Worm (Caenorhabditis elegans): ENCODE measurements around the gene abu-14.
A peak's percentile ranks its signal among the peaks of the same experiment; 100 is the strongest.

abu-14 gene

DNA sequence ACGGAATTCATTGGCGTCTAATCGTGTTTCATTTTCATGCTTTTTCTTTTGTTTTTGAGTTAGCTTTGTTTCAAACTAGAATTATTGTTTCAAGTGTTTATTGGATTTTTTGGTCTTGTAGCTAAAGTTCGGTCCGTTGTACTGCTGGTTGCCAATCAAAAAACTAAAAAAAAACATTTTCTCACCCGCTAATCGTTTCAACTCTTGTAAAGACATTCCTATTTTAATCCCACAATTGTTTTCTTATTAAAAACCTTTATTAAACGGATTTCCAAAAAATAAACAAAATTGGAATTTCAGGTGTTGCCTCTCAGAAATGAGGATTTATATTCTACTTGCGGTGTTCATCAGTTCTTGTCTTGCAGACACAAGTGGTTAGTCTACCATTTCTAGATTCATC, 5.9 kb upstream of the abu-14 start, which contains the start of gene T26C5.2:
TSS of gene T26C5.2 (plus strand) at position 301 of the 400 bp plus-strand sequence.
- TF ChIP-seq W03F9.2 (tag; optimal IDR thresholded peaks at IDR 0.05) = no peak
- no peak for TF ChIP-seq him-1 (tag; optimal IDR thresholded peaks at IDR 0.05)
- no peak for TF ChIP-seq dao-5 (tag; optimal IDR thresholded peaks at IDR 0.05)

ce11 chrII:9232493-9232892, 5.5 kb upstream of the abu-14 start:
- no peak for TF ChIP-seq dao-5 (tag; optimal IDR thresholded peaks at IDR 0.05)

- TF ChIP-seq him-1 (tag; optimal IDR thresholded peaks at IDR 0.05) (no peak), dao-5 (tag; optimal IDR thresholded peaks at IDR 0.05) (no peak), W03F9.2 (tag; optimal IDR thresholded peaks at IDR 0.05) (no peak)
Observed at ce11 chrII:9231240-9231639, 4.2 kb upstream of the abu-14 start, which contains the start of gene gst-13. Gene gst-13 (plus strand): TSS chrII:9231457.

DNA sequence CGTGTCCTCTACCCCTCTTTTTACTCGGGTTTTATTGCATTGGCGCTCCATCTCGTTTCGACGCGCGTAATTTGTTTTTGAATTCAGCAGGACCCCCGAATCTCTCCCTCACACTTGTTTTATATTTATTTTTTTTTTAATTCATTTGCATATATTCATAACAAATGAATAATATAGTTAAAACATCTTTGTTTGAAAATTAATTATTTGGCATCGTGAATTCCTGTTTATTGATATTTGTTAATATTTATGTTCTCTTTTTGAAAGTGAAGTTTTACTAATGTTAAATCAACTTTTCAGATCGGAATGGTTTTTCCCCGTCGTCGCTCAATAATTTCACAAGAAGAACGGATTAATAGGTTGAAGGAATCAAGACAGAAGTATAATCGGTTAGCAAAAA, 4.0 kb downstream of the abu-14 start, which contains the start of gene ZK1067.3:
TSS of gene ZK1067.3 (plus strand) at position 301 of the 400 bp plus-strand sequence.
- no peak for TF ChIP-seq W03F9.2 (tag; optimal IDR thresholded peaks at IDR 0.05)
- no peak for TF ChIP-seq dao-5 (tag; optimal IDR thresholded peaks at IDR 0.05)
- no peak for TF ChIP-seq him-1 (tag; optimal IDR thresholded peaks at IDR 0.05)

DNA sequence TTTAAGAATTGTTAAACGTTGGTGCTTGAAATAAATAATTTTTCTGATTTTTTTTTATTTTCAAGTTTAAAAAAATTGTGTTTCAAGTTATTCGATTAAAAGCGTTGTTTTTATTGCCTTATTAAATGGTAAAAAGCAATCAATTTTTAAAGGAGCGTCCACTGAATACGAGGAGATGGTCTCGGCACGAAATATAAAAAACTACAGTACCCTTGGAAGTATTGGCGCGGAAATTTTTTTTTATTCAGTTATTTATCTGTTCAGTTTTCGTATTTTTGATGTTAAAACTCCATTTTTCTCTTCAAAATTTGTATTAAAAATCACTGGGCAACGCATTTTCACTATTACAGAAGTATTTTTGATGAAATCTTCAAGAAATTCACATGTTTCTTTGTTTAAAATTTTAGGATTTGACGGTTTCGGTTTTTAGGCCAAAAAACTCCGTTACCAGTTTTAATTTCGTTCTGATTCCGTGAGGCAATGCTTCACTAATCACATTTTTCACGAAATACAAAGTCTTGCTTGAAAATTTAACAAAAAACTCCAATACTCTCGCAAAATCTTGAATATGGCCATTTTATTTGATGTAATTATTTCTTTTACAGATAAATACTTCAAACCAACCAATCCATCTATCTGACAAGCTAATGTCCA, 13.8 kb downstream of the abu-14 start, which contains the start of gene znfx-1:
TSS of gene znfx-1 (plus strand) at position 604 of the 654 bp plus-strand sequence.
- TF ChIP-seq W03F9.2 (tag; optimal IDR thresholded peaks at IDR 0.05) (peak; percentile 46), dao-5 (tag; optimal IDR thresholded peaks at IDR 0.05) (no peak)

DNA sequence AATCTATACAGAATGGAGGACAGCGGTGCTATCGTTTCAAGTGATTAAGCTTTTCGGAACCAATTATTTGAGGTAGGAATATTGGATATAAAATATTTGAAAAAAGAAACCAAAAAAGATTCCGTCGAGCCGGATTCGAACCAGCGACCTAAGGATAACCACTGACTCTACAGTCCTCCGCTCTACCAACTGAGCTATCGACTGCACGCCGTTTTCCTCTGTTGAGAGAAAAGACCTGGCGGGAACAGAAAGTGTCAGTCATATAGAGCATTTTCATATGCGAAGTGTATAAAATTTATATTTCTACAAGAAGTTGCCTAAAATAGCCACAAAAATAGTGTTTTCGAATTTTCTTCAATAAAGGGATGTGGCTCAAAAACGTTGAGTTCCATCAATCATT, 15.3 kb downstream of the abu-14 start:
- TF ChIP-seq W03F9.2 (tag; optimal IDR thresholded peaks at IDR 0.05) = no peak

- TF ChIP-seq dao-5 (tag; optimal IDR thresholded peaks at IDR 0.05) (no peak), him-1 (tag; optimal IDR thresholded peaks at IDR 0.05) (no peak), W03F9.2 (tag; optimal IDR thresholded peaks at IDR 0.05) (no peak)
Observed at ce11 chrII:9210076-9210475, 16.9 kb downstream of the abu-14 start, which contains the start of gene ZK1067.4. Gene ZK1067.4 (plus strand): TSS chrII:9210376.

DNA sequence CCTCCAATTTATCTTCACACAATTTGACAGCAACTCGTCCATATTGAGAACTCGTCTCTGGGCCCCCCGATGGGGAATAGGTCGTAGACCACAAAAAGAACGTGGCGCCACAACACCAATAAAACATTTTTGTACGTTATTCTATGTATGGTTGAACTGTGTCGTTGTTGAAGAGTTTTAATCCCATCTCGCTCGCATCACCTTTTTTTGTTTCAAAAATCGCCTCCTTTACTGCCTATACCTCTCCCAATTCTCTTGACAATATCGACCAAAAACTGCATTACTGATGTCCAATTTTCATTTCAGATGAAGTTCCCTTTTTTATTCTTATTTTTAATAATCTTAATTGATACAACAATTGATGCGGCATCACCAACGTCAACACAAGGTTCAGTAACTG, 29.8 kb downstream of the abu-14 start, which contains the start of gene let-23:
TSS of gene let-23 (plus strand) at position 301 of the 400 bp plus-strand sequence.
- TF ChIP-seq dao-5 (tag; optimal IDR thresholded peaks at IDR 0.05) (no peak), him-1 (tag; optimal IDR thresholded peaks at IDR 0.05) (no peak), W03F9.2 (tag; optimal IDR thresholded peaks at IDR 0.05) (no peak)

DNA sequence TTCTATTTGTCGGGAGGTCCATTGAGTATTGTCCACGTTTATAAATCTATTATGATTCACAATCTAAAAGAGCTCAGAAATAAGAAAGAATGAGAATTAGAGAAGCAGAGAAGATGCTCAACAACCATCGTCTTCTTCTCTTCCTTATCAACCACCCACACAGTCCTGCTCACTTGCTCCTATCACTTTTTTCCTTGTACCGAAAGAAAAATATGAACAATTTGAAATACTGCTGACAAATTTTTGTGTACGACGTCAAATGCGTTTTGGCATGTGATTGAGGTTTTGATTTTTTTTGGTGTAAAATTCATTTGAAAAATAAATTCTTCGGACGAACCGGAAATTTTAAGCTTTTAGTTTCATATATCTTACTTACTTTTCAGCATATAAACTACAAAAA, 30.7 kb downstream of the abu-14 start:
- TF ChIP-seq W03F9.2 (tag; optimal IDR thresholded peaks at IDR 0.05) = peak; percentile 44
- no peak for TF ChIP-seq him-1 (tag; optimal IDR thresholded peaks at IDR 0.05)

DNA sequence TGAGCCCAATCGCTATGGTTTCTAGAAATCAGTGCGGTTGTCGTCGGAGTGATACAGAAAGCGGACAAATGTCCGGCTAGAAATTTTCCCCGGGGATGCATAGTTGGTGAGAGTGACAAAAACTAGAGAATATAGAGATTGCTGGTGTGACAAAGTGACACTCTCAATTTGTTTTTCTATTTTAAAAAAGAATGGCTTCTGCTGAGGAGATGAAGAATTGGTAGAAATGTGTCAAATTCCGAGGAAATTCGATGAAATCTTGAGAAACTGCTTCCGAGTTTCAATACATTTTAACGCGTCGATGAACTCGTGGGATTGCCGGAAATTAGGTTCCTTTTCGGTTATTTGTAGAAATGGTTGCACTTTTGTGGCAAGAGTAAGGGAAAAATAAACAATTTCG, 32.8 kb downstream of the abu-14 start, which contains the start of gene twk-4:
TSS of gene twk-4 (minus strand) at position 101 of the 400 bp plus-strand sequence.
- TF ChIP-seq him-1 (tag; optimal IDR thresholded peaks at IDR 0.05) = no peak
- no peak for TF ChIP-seq W03F9.2 (tag; optimal IDR thresholded peaks at IDR 0.05)
- TF ChIP-seq dao-5 (tag; optimal IDR thresholded peaks at IDR 0.05) = no peak

DNA sequence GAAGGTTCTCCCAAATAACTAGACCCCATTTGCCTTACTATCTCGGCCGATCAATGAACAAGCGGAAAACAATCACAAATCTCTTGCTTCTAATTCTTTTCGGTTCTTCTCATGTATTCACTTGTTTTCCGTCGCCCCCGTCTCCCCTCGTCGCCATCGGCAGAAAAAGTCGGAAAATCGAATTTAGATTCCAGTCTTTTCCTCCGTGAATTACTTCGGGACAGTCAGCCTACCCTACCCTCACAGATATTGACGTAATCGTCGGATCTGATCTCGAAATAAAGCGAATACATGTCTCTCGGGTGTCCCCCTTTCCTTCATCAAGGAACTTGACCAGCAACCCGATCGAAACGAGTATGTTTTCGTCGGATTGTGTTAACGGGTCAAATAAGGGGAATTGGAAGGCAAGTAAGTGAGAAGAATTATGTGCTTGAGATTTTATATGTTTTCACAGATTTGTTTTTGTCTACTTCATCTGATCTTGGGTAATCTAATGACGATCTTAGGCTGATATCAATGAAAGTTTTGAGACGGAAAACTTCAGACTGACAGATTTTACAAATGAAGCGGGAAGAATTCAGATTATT, 36.4 kb downstream of the abu-14 start:
- TF ChIP-seq W03F9.2 (tag; optimal IDR thresholded peaks at IDR 0.05) = no peak
- TF ChIP-seq dao-5 (tag; optimal IDR thresholded peaks at IDR 0.05) = no peak
- no peak for TF ChIP-seq him-1 (tag; optimal IDR thresholded peaks at IDR 0.05)

- TF ChIP-seq dao-5 (tag; optimal IDR thresholded peaks at IDR 0.05) (no peak), W03F9.2 (tag; optimal IDR thresholded peaks at IDR 0.05) (no peak), him-1 (tag; optimal IDR thresholded peaks at IDR 0.05) (no peak)
Observed at ce11 chrII:9189648-9190047, 37.4 kb downstream of the abu-14 start.

DNA sequence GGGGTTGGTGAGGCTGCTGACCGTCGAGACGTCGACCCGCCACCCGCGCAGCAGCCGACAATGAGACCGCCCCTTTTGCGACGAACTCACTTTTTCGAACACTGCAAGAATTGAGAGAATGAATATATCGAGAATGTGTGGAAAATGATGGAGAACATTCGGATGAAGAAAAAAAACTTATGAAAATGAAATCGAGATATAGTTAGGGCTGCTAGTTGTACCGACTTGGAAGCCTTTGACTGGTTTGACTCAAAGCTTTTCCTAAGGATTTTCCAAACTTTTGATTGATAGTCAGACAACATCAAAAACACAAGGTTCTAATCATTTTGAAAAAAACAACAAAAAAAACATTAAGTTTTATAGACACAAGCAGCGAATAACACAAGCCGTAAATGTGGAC, 38.6 kb downstream of the abu-14 start, which contains the start of gene sym-2:
TSS of gene sym-2 (minus strand) at position 101 of the 400 bp plus-strand sequence.
- no peak for TF ChIP-seq dao-5 (tag; optimal IDR thresholded peaks at IDR 0.05)
- no peak for TF ChIP-seq W03F9.2 (tag; optimal IDR thresholded peaks at IDR 0.05)
- TF ChIP-seq him-1 (tag; optimal IDR thresholded peaks at IDR 0.05) = no peak

- TF ChIP-seq dao-5 (tag; optimal IDR thresholded peaks at IDR 0.05) (no peak), W03F9.2 (tag; optimal IDR thresholded peaks at IDR 0.05) (no peak), him-1 (tag; optimal IDR thresholded peaks at IDR 0.05) (no peak)
Observed at ce11 chrII:9185915-9186314, 41.1 kb downstream of the abu-14 start.
